Worm (Caenorhabditis elegans) whole organism, young adult: ENCODE data around the gene txt-14.

Experiments
- B0035.1 ChIP-seq: sonication (generic microtip); optimal IDR thresholded peaks from 2 replicates; lab custom pipeline; 2016; ENCODE audit warnings: missing genetic modification characterization, mild to moderate bottlenecking, missing compliant biosample characterization, missing genotype, missing genetic modification reagents
- C06A6.2 ChIP-seq: fragments of 200-800 bp; sonication (Bioruptor generic); conservative IDR thresholded peaks from 2 replicates; pipeline ENCODE4 v1.3.6; 2022; ENCODE audit warnings: missing genetic modification characterization, missing compliant biosample characterization
- C17E4.6 ChIP-seq: fragments of 200-800 bp; sonication (Bioruptor generic); IDR thresholded peaks from 2 replicates; pipeline ENCODE4 v1.3.6; 2022; ENCODE audit warnings: missing genetic modification reagents, missing genetic modification characterization, missing compliant biosample characterization
- F10E7.11 ChIP-seq: sonication (generic microtip); optimal IDR thresholded peaks from 2 replicates; lab custom pipeline; 2017; ENCODE audit warnings: mild to moderate bottlenecking, missing genetic modification characterization, moderate library complexity, missing compliant biosample characterization
- F33H1.4 ChIP-seq: fragments of 200-800 bp; sonication (Bioruptor generic); IDR thresholded peaks from 2 replicates; pipeline ENCODE4 v1.3.6; 2022; ENCODE audit warnings: missing genetic modification reagents, missing genetic modification characterization, missing compliant biosample characterization
- T07F8.4 ChIP-seq: sonication (generic microtip); optimal IDR thresholded peaks from 2 replicates; lab custom pipeline; 2016; ENCODE audit warnings: mild to moderate bottlenecking, missing genetic modification characterization, moderate library complexity, missing compliant biosample characterization
- Y56A3A.18 ChIP-seq: fragments of 200-800 bp; sonication (Bioruptor generic); IDR thresholded peaks from 2 replicates; pipeline ENCODE4 v1.3.6; 2022; ENCODE audit warnings: missing genetic modification reagents, missing genetic modification characterization, missing compliant biosample characterization
- Y67H2A.10 ChIP-seq: fragments of 200-800 bp; sonication (Bioruptor generic); conservative IDR thresholded peaks from 2 replicates; pipeline ENCODE4 v1.3.6; 2022; ENCODE audit warnings: missing genetic modification reagents, missing genetic modification characterization, missing compliant biosample characterization
- Y79H2A.3 ChIP-seq: fragments of 200-800 bp; sonication (Bioruptor generic); conservative IDR thresholded peaks from 2 replicates; pipeline ENCODE4 v1.3.6; 2022; ENCODE audit warnings: missing genetic modification reagents, missing genetic modification characterization, missing compliant biosample characterization
- Y95B8A.8 ChIP-seq: fragments of 200-800 bp; sonication (Bioruptor generic); IDR thresholded peaks from 2 replicates; pipeline ENCODE4 v1.3.6; 2022; ENCODE audit warnings: missing genetic modification reagents, missing genetic modification characterization, missing compliant biosample characterization
- atf-7 ChIP-seq: sonication (generic microtip); optimal IDR thresholded peaks from 2 replicates; lab custom pipeline; 2017; ENCODE audit warnings: mild to moderate bottlenecking, missing genetic modification characterization, missing compliant biosample characterization
- attf-5 ChIP-seq: fragments of 200-800 bp; sonication (Bioruptor generic); optimal IDR thresholded peaks from 2 replicates; lab custom pipeline; 2018; ENCODE audit warnings: mild to moderate bottlenecking, missing genetic modification characterization, missing compliant biosample characterization
- ccch-3 ChIP-seq: fragments of 200-800 bp; sonication (Bioruptor generic); optimal IDR thresholded peaks from 2 replicates; lab custom pipeline; 2018; ENCODE audit warnings: mild to moderate bottlenecking, missing genetic modification characterization, missing compliant biosample characterization
- cebp-1 ChIP-seq, 2 experiments: fragments of 200-800 bp in 1 of 2; sonication (Bioruptor generic) in 1 of 2; sonication (generic microtip) in 1 of 2; IDR thresholded peaks in 1 of 2; optimal IDR thresholded peaks in 1 of 2; 2 replicates each; pipeline versions ENCODE4 v1.3.6 to Lab custom; 2017 to 2022; ENCODE audit warnings: missing compliant biosample characterization in 2 of 2, missing genetic modification characterization in 2 of 2, mild to moderate bottlenecking in 1 of 2, missing genetic modification reagents in 1 of 2, moderate library complexity in 1 of 2
- cebp-2 ChIP-seq: fragments of 200-800 bp; sonication (Bioruptor generic); IDR thresholded peaks from 2 replicates; pipeline ENCODE4 v1.3.6; 2022; ENCODE audit warnings: missing genetic modification characterization, missing compliant biosample characterization
- ceh-58 ChIP-seq: fragments of 200-800 bp; sonication (Bioruptor generic); IDR thresholded peaks from 2 replicates; pipeline ENCODE4 v1.3.6; 2022; ENCODE audit warnings: missing genetic modification characterization, missing compliant biosample characterization
- dpff-1 ChIP-seq: sonication (generic microtip); optimal IDR thresholded peaks from 2 replicates; lab custom pipeline; 2017; ENCODE audit warnings: mild to moderate bottlenecking, missing genetic modification characterization, missing compliant biosample characterization
- dpl-1 ChIP-seq: fragments of 150-350 bp; optimal IDR thresholded peaks from 2 replicates; lab custom pipeline; 2014; ENCODE audit warnings: missing biosample characterization, missing genetic modification reagents, missing genetic modification characterization
- ekl-4 ChIP-seq: fragments of 200-800 bp; sonication (Bioruptor generic); IDR thresholded peaks from 2 replicates; pipeline ENCODE4 v1.3.6; 2022; ENCODE audit warnings: missing genetic modification reagents, missing genetic modification characterization, missing compliant biosample characterization
- fkh-3 ChIP-seq: sonication (generic microtip); optimal IDR thresholded peaks from 2 replicates; lab custom pipeline; 2016; ENCODE audit warnings: mild to moderate bottlenecking, missing genetic modification characterization, missing compliant biosample characterization
- gei-17 ChIP-seq: fragments of 200-800 bp; sonication (Bioruptor generic); optimal IDR thresholded peaks from 2 replicates; lab custom pipeline; 2018; ENCODE audit warnings: mild to moderate bottlenecking, missing genetic modification characterization, missing compliant biosample characterization
- hlh-26 ChIP-seq: fragments of 200-800 bp; sonication (Bioruptor generic); conservative IDR thresholded peaks from 2 replicates; pipeline ENCODE4 v1.3.6; 2022; ENCODE audit warnings: missing genetic modification reagents, missing genetic modification characterization, missing compliant biosample characterization
- hmg-1.2 ChIP-seq: fragments of 200-800 bp; sonication (Bioruptor generic); IDR thresholded peaks from 2 replicates; pipeline ENCODE4 v1.3.6; 2022; ENCODE audit warnings: missing genetic modification reagents, missing genetic modification characterization, missing compliant biosample characterization
- let-526 ChIP-seq: fragments of 200-800 bp; sonication (Bioruptor generic); IDR thresholded peaks from 2 replicates; pipeline ENCODE4 v1.3.6; 2022; ENCODE audit warnings: missing genetic modification reagents, missing genetic modification characterization, missing compliant biosample characterization
- lin-26 ChIP-seq: fragments of 200-800 bp; sonication (Bioruptor generic); IDR thresholded peaks from 2 replicates; pipeline ENCODE4 v1.3.6; 2022; ENCODE audit warnings: missing genetic modification reagents, missing genetic modification characterization, missing compliant biosample characterization
- lin-35 ChIP-seq, 3 experiments: fragments of 150-350 bp in 2 of 3; sonication (generic microtip) in 1 of 3; optimal IDR thresholded peaks; 2 replicates each; lab custom pipeline; 2014 to 2018; ENCODE audit warnings: missing biosample characterization in 3 of 3, missing genetic modification characterization in 3 of 3, missing genetic modification reagents in 3 of 3
- lsy-27 ChIP-seq: sonication (generic microtip); optimal IDR thresholded peaks from 2 replicates; lab custom pipeline; 2017; ENCODE audit warnings: missing genetic modification characterization, mild to moderate bottlenecking, missing compliant biosample characterization, antibody characterized with exemption, missing genotype, borderline replicate concordance; ENCODE audit not compliant: insufficient read depth
- madf-10 ChIP-seq: sonication (generic microtip); optimal IDR thresholded peaks from 2 replicates; lab custom pipeline; 2016; ENCODE audit warnings: mild to moderate bottlenecking, missing genetic modification characterization, missing compliant biosample characterization
- madf-3 ChIP-seq: fragments of 200-800 bp; sonication (Bioruptor generic); IDR thresholded peaks from 2 replicates; pipeline ENCODE4 v1.3.6; 2022; ENCODE audit warnings: missing genetic modification reagents, missing genetic modification characterization, missing compliant biosample characterization
- madf-8 ChIP-seq: fragments of 200-800 bp; sonication (Bioruptor generic); conservative IDR thresholded peaks from 2 replicates; pipeline ENCODE4 v1.3.6; 2022; ENCODE audit warnings: missing genetic modification reagents, missing genetic modification characterization, missing compliant biosample characterization
- mcd-1 ChIP-seq: fragments of 200-800 bp; sonication (Bioruptor generic); IDR thresholded peaks from 2 replicates; pipeline ENCODE4 v1.3.6; 2022; ENCODE audit warnings: missing genetic modification reagents, missing genetic modification characterization, missing compliant biosample characterization
- nhr-179 ChIP-seq: sonication (generic microtip); optimal IDR thresholded peaks from 2 replicates; lab custom pipeline; 2016; ENCODE audit warnings: mild to moderate bottlenecking, missing genetic modification characterization, missing compliant biosample characterization
- nhr-90 ChIP-seq: sonication (generic microtip); optimal IDR thresholded peaks from 2 replicates; lab custom pipeline; 2016; ENCODE audit warnings: missing genotype, mild to moderate bottlenecking, missing genetic modification characterization, missing compliant biosample characterization
- repo-1 ChIP-seq: sonication (generic microtip); optimal IDR thresholded peaks from 2 replicates; lab custom pipeline; 2017; ENCODE audit warnings: mild to moderate bottlenecking, missing genetic modification characterization, missing compliant biosample characterization
- rpc-1 ChIP-seq, 2 experiments: fragments of 150-350 bp in 1 of 2; sonication (generic microtip) in 1 of 2; optimal IDR thresholded peaks; 2 replicates each; lab custom pipeline; 2014 to 2018; ENCODE audit warnings: missing biosample characterization in 1 of 2, missing genetic modification characterization in 1 of 2, missing genetic modification reagents in 1 of 2, missing genotype in 1 of 2
- snpc-3.4 ChIP-seq: sonication (generic microtip); optimal IDR thresholded peaks from 2 replicates; lab custom pipeline; 2017; ENCODE audit warnings: missing genetic modification characterization, mild to moderate bottlenecking, missing compliant biosample characterization, antibody characterized with exemption, moderate library complexity, missing genotype, missing genetic modification reagents
- snpc-4 ChIP-seq, 5 experiments: fragments of 150-350 bp in 1 of 5; sonication (generic microtip) in 4 of 5; optimal IDR thresholded peaks; 2 replicates each; lab custom pipeline; 2014 to 2018; ENCODE audit warnings: missing genetic modification characterization in 5 of 5, missing biosample characterization in 3 of 5, antibody characterized with exemption in 2 of 5, mild to moderate bottlenecking in 2 of 5, missing compliant biosample characterization in 2 of 5, missing genotype in 2 of 5, moderate library complexity in 2 of 5, missing genetic modification reagents in 1 of 5
- tbp1 ChIP-seq: fragments of 200-800 bp; sonication (Bioruptor generic); optimal IDR thresholded peaks from 2 replicates; lab custom pipeline; 2018; ENCODE audit warnings: mild to moderate bottlenecking, missing genetic modification characterization, missing compliant biosample characterization
- unc-62 ChIP-seq: fragments of 150-350 bp; optimal IDR thresholded peaks from 2 replicates; lab custom pipeline; 2014; ENCODE audit warnings: missing biosample characterization, missing genetic modification reagents, missing genetic modification characterization
- xnd-1 ChIP-seq: sonication (generic microtip); optimal IDR thresholded peaks from 2 replicates; lab custom pipeline; 2016; ENCODE audit warnings: missing genotype, missing genetic modification reagents, missing genetic modification characterization, missing compliant biosample characterization
- ztf-18 ChIP-seq: sonication (generic microtip); optimal IDR thresholded peaks from 2 replicates; lab custom pipeline; 2016; ENCODE audit warnings: missing genotype, mild to moderate bottlenecking, missing genetic modification characterization, missing compliant biosample characterization
- ztf-22 ChIP-seq: fragments of 200-800 bp; sonication (Bioruptor generic); optimal IDR thresholded peaks from 2 replicates; lab custom pipeline; 2018; ENCODE audit warnings: mild to moderate bottlenecking, missing genetic modification characterization, moderate library complexity, missing compliant biosample characterization
- ztf-26 ChIP-seq: sonication (generic microtip); optimal IDR thresholded peaks from 2 replicates; lab custom pipeline; 2017; ENCODE audit warnings: missing genetic modification characterization, missing compliant biosample characterization
- ztf-28 ChIP-seq: fragments of 200-800 bp; sonication (Bioruptor generic); IDR thresholded peaks from 2 replicates; pipeline ENCODE4 v1.3.6; 2022; ENCODE audit warnings: missing genetic modification reagents, missing genetic modification characterization, missing compliant biosample characterization

The txt-14 gene

ce11 chrV:18585102-18585501 lies 2.6 kb downstream of the txt-14 start:
- TF ChIP-seq ekl-4 (GFP tag; lab: Robert Waterston, UW) (no peak), hlh-26 (no peak), dpff-1 (tag; lab: Kevin White, UChicago) (no peak), fkh-3 (tag; lab: Kevin White, UChicago) (no peak), xnd-1 (tag; lab: Kevin White, UChicago) (no peak), Y56A3A.18 (GFP tag; lab: Robert Waterston, UW) (no peak), ztf-18 (tag; lab: Kevin White, UChicago) (no peak), cebp-2 (GFP tag; lab: Robert Waterston, UW) (no peak), lin-35 (GFP tag; optimal IDR thresholded peaks at IDR 0.05; lab: Kevin White, UChicago) (no peak), dpl-1 (GFP tag; lab: Kevin White, UChicago) (no peak), ztf-26 (tag; lab: Kevin White, UChicago) (no peak), madf-10 (no peak), cebp-1 (GFP tag; IDR thresholded peaks at IDR 0.05; lab: Robert Waterston, UW) (no peak), cebp-1 (tag; optimal IDR thresholded peaks at IDR 0.05; lab: Kevin White, UChicago) (no peak), ztf-28 (no peak), C17E4.6 (GFP tag; lab: Robert Waterston, UW) (no peak), tbp1 (no peak)

ce11 chrV:18586954-18587353 lies 4.5 kb downstream of the txt-14 start:
- no peak for TF ChIP-seq rpc-1 (optimal IDR thresholded peaks at IDR 0.05; lab: Kevin White, UChicago)
- no peak for TF ChIP-seq rpc-1 (tag; optimal IDR thresholded peaks at IDR 0.05; lab: Kevin White, UChicago)
- TF ChIP-seq nhr-90: no peak
- no peak for TF ChIP-seq repo-1 (tag; lab: Kevin White, UChicago)
- TF ChIP-seq T07F8.4 (tag; lab: Kevin White, UChicago): no peak
- TF ChIP-seq madf-3 (GFP tag; lab: Robert Waterston, UW): no peak
- TF ChIP-seq let-526: no peak
- no peak for TF ChIP-seq Y95B8A.8 (GFP tag; lab: Robert Waterston, UW)
- TF ChIP-seq nhr-179 (tag; lab: Kevin White, UChicago): no peak
- TF ChIP-seq gei-17 (GFP tag; lab: Kevin White, UChicago): no peak
- TF ChIP-seq ceh-58: no peak
- no peak for TF ChIP-seq snpc-4 (GFP tag; optimal IDR thresholded peaks at IDR 0.05; lab: Kevin White, UChicago)
- TF ChIP-seq snpc-4 (tag; optimal IDR thresholded peaks at IDR 0.05; lab: Kevin White, UChicago): no peak
- no peak for TF ChIP-seq ztf-22
- no peak for TF ChIP-seq lin-26 (GFP tag; lab: Robert Waterston, UW)
- TF ChIP-seq unc-62 (GFP tag; lab: Kevin White, UChicago): no peak
- TF ChIP-seq Y79H2A.3 (GFP tag; lab: Robert Waterston, UW): no peak
- no peak for TF ChIP-seq F33H1.4 (GFP tag; lab: Robert Waterston, UW)
- no peak for TF ChIP-seq snpc-3.4 (tag; lab: Kevin White, UChicago)
- TF ChIP-seq atf-7 (tag; lab: Kevin White, UChicago): no peak
- TF ChIP-seq ccch-3 (GFP tag; lab: Kevin White, UChicago): no peak
- no peak for TF ChIP-seq lsy-27 (tag; lab: Kevin White, UChicago)

DNA sequence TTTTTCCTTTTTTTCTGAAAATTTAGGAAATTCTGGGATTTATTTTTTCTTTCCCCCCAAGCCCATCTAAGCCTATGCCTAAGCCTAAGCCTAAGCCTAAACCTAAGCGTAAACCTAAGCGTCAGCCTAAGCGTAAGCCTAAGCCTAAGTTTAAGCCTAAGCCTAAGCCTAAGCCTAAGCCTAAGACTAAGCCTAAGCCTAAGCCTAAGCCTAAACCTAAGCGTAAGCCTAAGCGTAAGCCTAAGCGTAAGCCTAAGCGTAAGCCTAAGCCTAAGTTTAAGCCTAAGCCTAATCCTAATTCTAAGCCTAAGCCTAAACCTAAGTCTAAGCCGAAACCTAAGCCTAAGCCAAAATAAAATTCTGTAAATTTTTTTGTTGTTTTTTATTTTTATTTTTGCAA lies 5.5 kb downstream of the txt-14 start:
- no peak for TF ChIP-seq F10E7.11 (tag; lab: Kevin White, UChicago)
- no peak for TF ChIP-seq C06A6.2 (GFP tag; lab: Robert Waterston, UW)
- TF ChIP-seq attf-5: no peak
- TF ChIP-seq madf-10: no peak
- TF ChIP-seq mcd-1 (GFP tag; lab: Robert Waterston, UW): no peak
- TF ChIP-seq ztf-26 (tag; lab: Kevin White, UChicago): no peak
- no peak for TF ChIP-seq Y67H2A.10
- TF ChIP-seq lin-35 (GFP tag; optimal IDR thresholded peaks at IDR 0.05; lab: Kevin White, UChicago): no peak
- TF ChIP-seq B0035.1 (tag; lab: Kevin White, UChicago): no peak
- TF ChIP-seq hmg-1.2 (GFP tag; lab: Robert Waterston, UW): no peak
- no peak for TF ChIP-seq madf-8 (GFP tag; lab: Robert Waterston, UW)
